Fruit fly (Drosophila melanogaster): ENCODE measurements around the gene CG34126.

Gene CG34126

DNA sequence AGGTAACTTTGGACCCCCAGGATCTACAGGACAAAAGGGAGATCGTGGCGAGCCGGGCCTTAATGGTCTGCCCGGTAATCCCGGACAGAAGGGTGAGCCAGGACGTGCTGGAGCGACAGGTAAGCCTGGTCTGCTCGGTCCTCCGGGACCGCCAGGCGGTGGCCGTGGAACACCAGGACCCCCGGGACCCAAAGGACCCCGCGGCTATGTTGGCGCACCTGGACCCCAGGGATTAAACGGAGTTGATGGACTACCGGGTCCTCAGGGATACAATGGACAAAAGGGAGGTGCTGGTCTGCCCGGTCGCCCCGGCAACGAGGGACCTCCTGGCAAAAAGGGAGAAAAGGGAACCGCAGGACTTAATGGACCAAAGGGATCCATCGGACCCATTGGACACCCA, 50.5 kb downstream of the CG34126 start:
- TF ChIP-seq CG12768 (GFP tag; optimal IDR thresholded peaks at IDR 0.05) (no peak), toe (GFP tag; optimal IDR thresholded peaks at IDR 0.05) (no peak), pad (GFP tag; optimal IDR thresholded peaks at IDR 0.05) (no peak), ovo (GFP tag; optimal IDR thresholded peaks at IDR 0.05) (no peak), tj (GFP tag; optimal IDR thresholded peaks at IDR 0.05) (no peak)

- TF ChIP-seq ovo (GFP tag; optimal IDR thresholded peaks at IDR 0.05) (no peak), bab1 (GFP tag; optimal IDR thresholded peaks at IDR 0.05) (no peak), CG5204 (GFP tag; optimal IDR thresholded peaks at IDR 0.05) (no peak), Clk (GFP tag; optimal IDR thresholded peaks at IDR 0.05) (no peak), CG33017 (tag; optimal IDR thresholded peaks at IDR 0.05) (no peak), CG14711 (tag; optimal IDR thresholded peaks at IDR 0.05) (no peak), Crg-1 (GFP tag; optimal IDR thresholded peaks at IDR 0.05) (no peak), Hr96 (GFP tag; optimal IDR thresholded peaks at IDR 0.05) (no peak), kay (GFP tag; ENCODE audit: borderline replicate concordance) (no peak), CG11617 (GFP tag; optimal IDR thresholded peaks at IDR 0.05) (no peak), CG7101 (tag; optimal IDR thresholded peaks at IDR 0.05) (no peak), tj (GFP tag; optimal IDR thresholded peaks at IDR 0.05) (no peak), pad (GFP tag; optimal IDR thresholded peaks at IDR 0.05) (no peak), Mnt (GFP tag; optimal IDR thresholded peaks at IDR 0.05) (no peak), CG12768 (GFP tag; optimal IDR thresholded peaks at IDR 0.05) (no peak), cnc (optimal IDR thresholded peaks at IDR 0.05) (no peak), cic (GFP tag; optimal IDR thresholded peaks at IDR 0.05) (no peak), toe (GFP tag; optimal IDR thresholded peaks at IDR 0.05) (no peak), CG1620 (GFP tag; optimal IDR thresholded peaks at IDR 0.05) (no peak)
These were observed 54.7 kb downstream of the CG34126 start for dm6 chr2L:5036120-5036519.

dm6 chr2L:5037402-5037860, 56.0 kb downstream of the CG34126 start, which contains the start of the genes CG14042 and SP555:
Gene CG14042 (plus strand): TSS chr2L:5037709.
Gene SP555 (plus strand): TSS chr2L:5037709.
- TF ChIP-seq kay (GFP tag; ENCODE audit: borderline replicate concordance), result no peak
- peak; percentile 18 for TF ChIP-seq pad (GFP tag; optimal IDR thresholded peaks at IDR 0.05)
- TF ChIP-seq bab1 (GFP tag; optimal IDR thresholded peaks at IDR 0.05), result no peak
- TF ChIP-seq CG14711 (tag; optimal IDR thresholded peaks at IDR 0.05), result no peak
- no peak for TF ChIP-seq ovo (GFP tag; optimal IDR thresholded peaks at IDR 0.05)
- TF ChIP-seq CG11617 (GFP tag; optimal IDR thresholded peaks at IDR 0.05), result no peak

DNA sequence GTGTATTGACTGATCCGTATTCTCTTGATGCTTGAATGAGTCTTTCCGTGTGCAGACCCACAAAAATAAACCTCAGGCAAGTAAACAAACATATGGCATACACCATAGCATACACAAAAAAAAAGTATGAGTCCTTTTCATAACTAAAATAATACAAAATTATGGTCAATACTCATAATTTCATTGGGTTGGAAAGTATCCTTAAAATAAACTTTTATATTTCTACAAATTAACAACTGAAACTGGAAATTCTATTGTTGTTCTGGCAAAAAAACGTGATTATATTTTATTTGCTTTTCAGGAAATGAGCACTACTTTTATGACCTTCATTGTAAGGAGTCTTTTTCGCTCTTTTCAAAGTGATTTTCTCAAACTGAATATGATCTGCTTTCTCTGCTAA, 60.7 kb downstream of the CG34126 start:
- TF ChIP-seq Clk (GFP tag; optimal IDR thresholded peaks at IDR 0.05) (no peak), CG7101 (tag; optimal IDR thresholded peaks at IDR 0.05) (no peak), cnc (optimal IDR thresholded peaks at IDR 0.05) (no peak), pad (GFP tag; optimal IDR thresholded peaks at IDR 0.05) (no peak), kay (GFP tag; ENCODE audit: borderline replicate concordance) (no peak)

Data from whole organism, adult.